Fruit fly (Drosophila melanogaster): ENCODE results near the gene CG9951.

The CG9951 gene

DNA sequence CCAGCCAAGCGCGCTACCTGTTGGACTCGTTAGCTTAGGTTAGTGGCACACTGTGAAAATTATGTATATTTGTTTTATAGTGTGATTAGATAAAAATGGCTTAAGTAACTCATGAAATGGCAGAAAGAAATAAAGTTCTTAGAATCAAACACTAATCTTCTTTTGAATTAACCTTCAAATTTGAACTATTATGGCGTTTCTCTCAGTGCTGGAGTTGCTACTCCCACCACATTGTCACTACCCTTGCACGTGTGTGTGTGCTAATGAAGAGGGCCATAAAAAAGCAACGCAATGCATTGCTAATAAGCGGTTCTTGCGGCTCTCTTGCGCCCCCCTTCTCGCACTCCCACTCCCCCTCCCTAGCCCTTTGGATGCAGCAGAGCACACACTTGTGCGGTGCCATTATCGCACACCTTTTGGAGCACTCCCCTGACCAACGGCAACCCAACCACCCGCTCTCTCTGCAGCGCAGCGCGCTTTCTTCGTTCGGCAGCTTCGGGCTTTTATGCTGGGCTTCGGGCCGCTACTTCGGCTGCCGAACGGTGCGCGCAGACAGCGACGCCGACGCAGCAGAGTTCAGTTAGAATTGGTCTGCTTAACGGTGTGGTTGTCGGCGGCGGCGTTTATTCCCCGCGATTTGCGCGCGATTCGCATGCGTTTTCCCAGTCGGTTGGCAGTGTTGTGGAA lies 27.8 kb downstream of the CG9951 start (continued):
- peak; percentile 72 for TF ChIP-seq cg (GFP tag; optimal IDR thresholded peaks at IDR 0.05)
- TF ChIP-seq Lim3 (GFP tag; IDR thresholded peaks at IDR 0.05) = peak; percentile 79; the same call in 1 of the 2 replicates
- TF ChIP-seq CG11504 (tag; optimal IDR thresholded peaks at IDR 0.05) = peak; percentile 94
- TF ChIP-seq CG12299 (tag; optimal IDR thresholded peaks at IDR 0.05) = peak; percentile 71
- TF ChIP-seq pzg (GFP tag; optimal IDR thresholded peaks at IDR 0.05) = no peak
- peak; percentile 79 for TF ChIP-seq crc (GFP tag; optimal IDR thresholded peaks at IDR 0.05)
- TF ChIP-seq ash1 (GFP tag; optimal IDR thresholded peaks at IDR 0.05) = no peak
- peak; percentile 35 to 50 for TF ChIP-seq Trl (optimal IDR thresholded peaks at IDR 0.05)
- TF ChIP-seq Trl (GFP tag; optimal IDR thresholded peaks at IDR 0.05) = peak; percentile 86
- peak; percentile 81 for TF ChIP-seq cwo (GFP tag; optimal IDR thresholded peaks at IDR 0.05)
- peak in 1 of 2 experiments; percentile 88 for TF ChIP-seq Hr78 (GFP tag; optimal IDR thresholded peaks at IDR 0.05)
- TF ChIP-seq Ets65A (GFP tag) = peak; percentile 96
- peak; percentile 84 for TF ChIP-seq grau (tag; optimal IDR thresholded peaks at IDR 0.05)
- no peak for TF ChIP-seq schlank (tag; optimal IDR thresholded peaks at IDR 0.05)
- TF ChIP-seq CG33213 (GFP tag; optimal IDR thresholded peaks at IDR 0.05) = peak; percentile 79
- TF ChIP-seq BtbVII (GFP tag; optimal IDR thresholded peaks at IDR 0.05) = peak; percentile 73
- TF ChIP-seq CG43689 (GFP tag; IDR thresholded peaks at IDR 0.05) = peak; percentile 52; the same call in 1 of the 2 replicates
- TF ChIP-seq usp (GFP tag; optimal IDR thresholded peaks at IDR 0.05) = no peak

DNA sequence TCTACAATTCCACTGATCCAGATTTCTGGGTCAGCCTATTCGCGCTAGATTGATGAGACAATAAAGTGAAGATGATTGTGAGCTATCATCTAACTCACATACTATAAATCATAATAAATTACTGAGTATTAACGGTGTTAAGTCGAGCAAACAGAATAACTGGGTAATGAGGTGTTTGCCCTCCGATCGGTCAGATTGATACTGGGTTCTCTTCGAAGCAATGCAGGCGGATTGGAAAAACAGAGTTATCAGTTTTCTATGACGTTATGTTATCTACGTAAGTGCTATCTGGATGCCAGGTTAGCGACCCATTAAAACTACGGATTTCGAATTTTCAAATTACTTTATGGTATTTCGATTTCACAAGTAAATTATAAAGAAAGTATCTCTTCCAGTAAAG lies 28.9 kb downstream of the CG9951 start:
- peak; percentile 56 for TF ChIP-seq lab (GFP tag; optimal IDR thresholded peaks at IDR 0.05)
- no peak for TF ChIP-seq Antp (GFP tag; optimal IDR thresholded peaks at IDR 0.05)
- TF ChIP-seq Taf1 (GFP tag; IDR thresholded peaks at IDR 0.05) = no peak
- peak; percentile 16 for TF ChIP-seq Asciz (GFP tag; optimal IDR thresholded peaks at IDR 0.05)
- peak; percentile 74 for TF ChIP-seq sens (GFP tag)
- TF ChIP-seq dysf (GFP tag; IDR thresholded peaks at IDR 0.05) = no peak
- TF ChIP-seq grn (GFP tag; optimal IDR thresholded peaks at IDR 0.05) = peak; percentile 61

dm6 chr3L:16892728-16893271 lies 29.8 kb downstream of the CG9951 start:
- no peak for TF ChIP-seq CG12659 (GFP tag; optimal IDR thresholded peaks at IDR 0.05)
- no peak for TF ChIP-seq CG6813 (GFP tag; optimal IDR thresholded peaks at IDR 0.05)
- TF ChIP-seq Blimp-1 (GFP tag; optimal IDR thresholded peaks at IDR 0.05) = peak; percentile 60
- TF ChIP-seq usp (GFP tag; optimal IDR thresholded peaks at IDR 0.05) = no peak
- peak; percentile 21 for TF ChIP-seq CG2678 (tag; optimal IDR thresholded peaks at IDR 0.05)
- no peak for TF ChIP-seq schlank (tag; optimal IDR thresholded peaks at IDR 0.05)
- no peak for TF ChIP-seq CG10543 (GFP tag; optimal IDR thresholded peaks at IDR 0.05)
- TF ChIP-seq CG7357 (GFP tag; IDR thresholded peaks at IDR 0.05) = no peak
- TF ChIP-seq zfh1 (GFP tag; IDR thresholded peaks at IDR 0.05) = peak; percentile 26; the same call in 1 of the 3 replicates
- TF ChIP-seq Nf-YC (tag; optimal IDR thresholded peaks at IDR 0.05) = no peak
- TF ChIP-seq fd96Cb (tag; optimal IDR thresholded peaks at IDR 0.05) = peak; percentile 24
- no peak for TF ChIP-seq CG18619 (GFP tag; optimal IDR thresholded peaks at IDR 0.05)
- TF ChIP-seq CG5953 (GFP tag; IDR thresholded peaks at IDR 0.05) = no peak
- TF ChIP-seq CG32767 (GFP tag; IDR thresholded peaks at IDR 0.05) = no peak
- TF ChIP-seq bsh (GFP tag; optimal IDR thresholded peaks at IDR 0.05) = peak in 1 of 2 experiments; percentile 58
- TF ChIP-seq hbn (GFP tag; IDR thresholded peaks at IDR 0.05; ENCODE audit: partially characterized antibody) = no peak
- peak; percentile 63; the same call in 1 of the 2 replicates for TF ChIP-seq Drgx (GFP tag; IDR thresholded peaks at IDR 0.05)
- peak; percentile 37 for TF ChIP-seq Sox102F (GFP tag; optimal IDR thresholded peaks at IDR 0.05)
- peak; percentile 25 for TF ChIP-seq CG1603 (tag; optimal IDR thresholded peaks at IDR 0.05)
- TF ChIP-seq D19A (tag; optimal IDR thresholded peaks at IDR 0.05) = no peak
- peak; percentile 35 for TF ChIP-seq gem (tag; optimal IDR thresholded peaks at IDR 0.05)
- 0 out of 3 replicates have a peak, but pooled peaks have one; percentile 16 for TF ChIP-seq row (GFP tag; IDR thresholded peaks at IDR 0.05)
- no peak for TF ChIP-seq Atf-2 (GFP tag; optimal IDR thresholded peaks at IDR 0.05)
- 0 out of 2 replicates have a peak, but pooled peaks have one; percentile 9 for TF ChIP-seq Ptx1 (GFP tag; IDR thresholded peaks at IDR 0.05)

Data from whole organism, embryonic.